Fruit fly (Drosophila melanogaster): Measurements from ENCODE around the gene mRpS22.

mRpS22 gene

DNA sequence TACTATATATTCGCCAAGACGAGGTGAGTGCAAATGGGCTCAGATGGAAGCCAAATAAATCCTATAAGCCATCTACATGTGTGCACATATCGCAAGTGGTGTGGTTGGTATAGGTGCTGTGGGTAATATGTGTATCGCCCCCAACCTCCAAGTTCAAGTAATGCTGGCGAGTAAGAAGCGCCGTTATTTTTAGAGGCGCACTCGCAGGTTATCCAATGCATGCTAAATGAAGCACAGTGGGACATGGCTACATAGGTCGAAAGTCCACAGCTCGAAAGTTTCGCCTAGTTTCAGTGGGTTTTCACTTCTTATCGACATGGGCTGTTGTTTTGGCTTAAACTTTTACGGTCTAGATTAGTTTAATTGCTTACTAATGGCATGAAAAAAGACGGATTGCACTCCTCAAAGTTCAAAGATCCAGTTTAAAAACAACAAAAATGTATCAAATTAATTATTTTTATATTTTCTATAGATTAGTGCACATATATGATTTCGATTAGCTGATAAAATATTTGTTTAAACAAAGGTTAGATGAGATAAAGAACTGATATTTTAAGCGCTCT is 9.3 kb downstream of the mRpS22 start (continued):
- peak; percentile 10 for TF ChIP-seq fd59A (GFP tag; optimal IDR thresholded peaks at IDR 0.05)
- TF ChIP-seq Smox (GFP tag; optimal IDR thresholded peaks at IDR 0.05): no peak
- TF ChIP-seq CG3032 (tag; optimal IDR thresholded peaks at IDR 0.05): peak; percentile 26
- TF ChIP-seq salr (GFP tag; optimal IDR thresholded peaks at IDR 0.05): peak in 1 of 2 experiments; percentile 52
- no peak for TF ChIP-seq CG16779 (tag; optimal IDR thresholded peaks at IDR 0.05)
- TF ChIP-seq OdsH (GFP tag; optimal IDR thresholded peaks at IDR 0.05): no peak
- no peak for TF ChIP-seq Lpt (GFP tag; optimal IDR thresholded peaks at IDR 0.05)
- TF ChIP-seq CG34406 (GFP tag; optimal IDR thresholded peaks at IDR 0.05): no peak

- TF ChIP-seq svp (GFP tag) (peak; percentile 57), CG8119 (GFP tag; IDR thresholded peaks at IDR 0.05) (no peak), Hr38 (GFP tag; optimal IDR thresholded peaks at IDR 0.05) (no peak), achi (GFP tag; optimal IDR thresholded peaks at IDR 0.05) (no peak), vri (GFP tag; optimal IDR thresholded peaks at IDR 0.05) (peak; percentile 93), Eip93F (GFP tag; optimal IDR thresholded peaks at IDR 0.05) (peak; percentile 77), CG32006 (GFP tag; optimal IDR thresholded peaks at IDR 0.05) (no peak), Sox14 (GFP tag; optimal IDR thresholded peaks at IDR 0.05) (peak; percentile 20), eg (GFP tag; IDR thresholded peaks at IDR 0.05) (0 out of 3 replicates have a peak, but pooled peaks have one; percentile 29), CG8319 (GFP tag; optimal IDR thresholded peaks at IDR 0.05) (no peak), CG6276 (GFP tag; optimal IDR thresholded peaks at IDR 0.05) (no peak), Smox (GFP tag; optimal IDR thresholded peaks at IDR 0.05) (no peak), dac (GFP tag; optimal IDR thresholded peaks at IDR 0.05) (no peak), Eip78C (GFP tag) (no peak), CG8632 (GFP tag; optimal IDR thresholded peaks at IDR 0.05) (no peak), CG4318 (GFP tag; optimal IDR thresholded peaks at IDR 0.05) (no peak), pdm3 (GFP tag; optimal IDR thresholded peaks at IDR 0.05) (no peak)
These were observed 10.1 kb downstream of the mRpS22 start for dm6 chr3R:27926738-27927215.

DNA sequence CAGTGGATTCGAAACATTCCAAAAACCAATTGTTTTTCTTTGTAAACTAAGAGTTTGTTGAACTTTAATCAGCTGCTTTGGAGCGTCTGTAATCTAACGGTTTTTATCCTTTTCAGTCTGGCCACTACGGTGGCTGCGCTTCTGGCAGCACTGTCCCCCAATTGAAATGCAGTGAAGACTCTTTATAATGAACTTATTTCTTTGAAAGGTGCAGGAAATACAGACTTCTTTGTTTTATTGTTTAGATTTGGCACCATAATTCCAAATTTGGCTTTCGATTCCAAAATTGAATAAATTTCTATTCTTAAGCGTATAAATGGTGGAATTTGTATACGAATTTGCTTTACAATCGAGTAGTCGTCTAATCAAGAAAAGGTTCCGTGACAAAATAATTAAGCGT is 11.4 kb downstream of the mRpS22 start, which contains the start of gene nenya:
TSS of gene nenya (minus strand) at position 35 of the 400 bp plus-strand sequence.
- TF ChIP-seq Sox14 (GFP tag; optimal IDR thresholded peaks at IDR 0.05) (no peak), pdm3 (GFP tag; optimal IDR thresholded peaks at IDR 0.05) (no peak), Sox102F (GFP tag; optimal IDR thresholded peaks at IDR 0.05) (no peak), svp (GFP tag) (peak; percentile 67), CG8119 (GFP tag; IDR thresholded peaks at IDR 0.05) (no peak), Eip78C (GFP tag) (peak; percentile 43), ss (GFP tag; optimal IDR thresholded peaks at IDR 0.05) (no peak), net (GFP tag; optimal IDR thresholded peaks at IDR 0.05) (no peak), CG11294 (GFP tag; IDR thresholded peaks at IDR 0.05) (no peak), CG8319 (GFP tag; optimal IDR thresholded peaks at IDR 0.05) (no peak), esn (GFP tag; optimal IDR thresholded peaks at IDR 0.05) (peak; percentile 5)

- TF ChIP-seq svp (GFP tag) (peak; percentile 87), CG6792 (GFP tag; optimal IDR thresholded peaks at IDR 0.05) (no peak), CG7368 (GFP tag; optimal IDR thresholded peaks at IDR 0.05) (no peak), cyc (GFP tag; optimal IDR thresholded peaks at IDR 0.05) (no peak), CG16779 (tag; optimal IDR thresholded peaks at IDR 0.05) (peak; percentile 42), CG6854 (GFP tag; optimal IDR thresholded peaks at IDR 0.05) (peak; percentile 1), salr (GFP tag; optimal IDR thresholded peaks at IDR 0.05) (no peak), vri (GFP tag; optimal IDR thresholded peaks at IDR 0.05) (peak; percentile 91), ss (GFP tag; optimal IDR thresholded peaks at IDR 0.05) (peak in 1 of 2 experiments; percentile 16), fkh (GFP tag; optimal IDR thresholded peaks at IDR 0.05) (no peak), CG6276 (GFP tag; optimal IDR thresholded peaks at IDR 0.05) (peak; percentile 13), CG3919 (GFP tag; optimal IDR thresholded peaks at IDR 0.05) (no peak), Lpt (GFP tag; optimal IDR thresholded peaks at IDR 0.05) (no peak), fd85E (GFP tag; optimal IDR thresholded peaks at IDR 0.05) (no peak), CG11902 (GFP tag; optimal IDR thresholded peaks at IDR 0.05) (no peak), CG8632 (GFP tag; optimal IDR thresholded peaks at IDR 0.05) (no peak), CG6808 (GFP tag; optimal IDR thresholded peaks at IDR 0.05) (no peak), CG6163 (GFP tag; IDR thresholded peaks at IDR 0.05) (no peak), Eip93F (GFP tag; optimal IDR thresholded peaks at IDR 0.05) (peak; percentile 71), acj6 (GFP tag; optimal IDR thresholded peaks at IDR 0.05) (no peak), Eip78C (GFP tag) (peak; percentile 13), Eip75B (GFP tag; optimal IDR thresholded peaks at IDR 0.05) (no peak)
These were observed 12.5 kb downstream of the mRpS22 start for dm6 chr3R:27928984-27929924.

All from whole organism, prepupa.